Worm (Caenorhabditis elegans) whole organism, mixed stage, embryonic: Measurements from ENCODE around the gene spe-29.

ENCODE experiments used
- blmp-1 ChIP-seq: fragments of 150-350 bp; optimal IDR thresholded peaks from 2 replicates; lab custom pipeline; 2014; ENCODE audit warnings: missing biosample characterization, missing genetic modification characterization
- nhr-237 ChIP-seq: fragments of 150-350 bp; optimal IDR thresholded peaks from 2 replicates; lab custom pipeline; 2014; ENCODE audit warnings: missing biosample characterization, missing genetic modification characterization
- nhr-28 ChIP-seq: fragments of 150-350 bp; optimal IDR thresholded peaks from 2 replicates; lab custom pipeline; 2014; ENCODE audit warnings: missing biosample characterization, missing genetic modification characterization
- unc-39 ChIP-seq: fragments of 150-350 bp; optimal IDR thresholded peaks from 2 replicates; lab custom pipeline; 2014; ENCODE audit warnings: missing biosample characterization, missing genetic modification characterization
- unc-62 ChIP-seq: fragments of 150-350 bp; optimal IDR thresholded peaks from 2 replicates; lab custom pipeline; 2014; ENCODE audit warnings: missing biosample characterization, missing genetic modification reagents, missing genetic modification characterization

DNA sequence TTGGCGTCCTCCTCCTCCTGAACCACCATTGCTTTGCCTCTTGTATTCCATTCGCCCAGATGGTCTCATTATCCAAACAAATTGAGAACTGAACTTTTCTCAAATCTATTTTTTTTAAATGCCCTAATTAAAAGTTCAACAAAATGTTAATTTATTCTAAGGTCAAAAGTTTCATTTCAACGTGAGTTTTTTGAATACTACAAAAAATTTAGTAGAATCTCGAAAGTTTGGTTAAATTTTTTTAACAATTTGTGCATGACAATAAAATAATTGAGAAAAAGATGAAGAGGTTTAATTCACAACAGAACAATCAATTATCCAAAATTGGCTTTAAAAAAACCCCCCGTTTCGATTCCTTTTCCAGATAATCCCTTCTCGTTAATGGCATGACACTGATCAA, 41.7 kb upstream of the spe-29 start, which contains the start of gene F32B6.4:
- TF ChIP-seq blmp-1 (tag; lab: Kevin White, UChicago), result no peak
- no peak for TF ChIP-seq unc-39 (tag; lab: Kevin White, UChicago)
- no peak for TF ChIP-seq unc-62
- no peak for TF ChIP-seq nhr-28 (tag; lab: Kevin White, UChicago)
- TF ChIP-seq nhr-237, result no peak
